Fruit fly (Drosophila melanogaster) whole organism, wandering third instar larva: ENCODE results near the gene Pcmt.

Source experiments
- CG32264 ChIP-seq: fragments of 200-800 bp; sonication (Bioruptor generic); optimal IDR thresholded peaks from 2 replicates; lab custom pipeline; 2016; ENCODE audit warnings: missing biosample characterization, missing genetic modification characterization
- Dif ChIP-seq: fragments of 200-275, 200-300 bp; sonication (Bioruptor generic); optimal IDR thresholded peaks from 2 replicates; lab custom pipeline; 2018; ENCODE audit warnings: missing biosample characterization, missing genetic modification characterization; ENCODE audit not compliant: partially characterized antibody
- Mio ChIP-seq: sonication (Bioruptor generic); optimal IDR thresholded peaks from 2 replicates; lab custom pipeline; 2016; ENCODE audit warnings: missing biosample characterization, missing genetic modification characterization
- Myc ChIP-seq: fragments of >200 bp; optimal IDR thresholded peaks from 2 replicates; lab custom pipeline; 2017
- N ChIP-seq: fragments of >200 bp; optimal IDR thresholded peaks from 2 replicates; lab custom pipeline; 2018; ENCODE audit warnings: missing biosample characterization, missing external identifiers, missing genetic modification characterization
- br ChIP-seq: fragments of 200-800 bp; sonication (Bioruptor generic); optimal IDR thresholded peaks from 2 replicates; lab custom pipeline; 2016; ENCODE audit warnings: missing biosample characterization, missing genetic modification characterization
- dmrt93B ChIP-seq: fragments of 200-800 bp; sonication (Bioruptor generic); optimal IDR thresholded peaks from 2 replicates; lab custom pipeline; 2018; ENCODE audit warnings: missing biosample characterization, mild to moderate bottlenecking, missing genetic modification characterization
- dsf ChIP-seq: sonication (Bioruptor generic); optimal IDR thresholded peaks from 2 replicates; lab custom pipeline; 2016; ENCODE audit warnings: missing biosample characterization, missing genetic modification characterization, borderline replicate concordance
- ey ChIP-seq: fragments of 200-800 bp; sonication (Bioruptor generic); optimal IDR thresholded peaks from 2 replicates; lab custom pipeline; 2016; ENCODE audit warnings: missing biosample characterization, missing genetic modification characterization
- pan ChIP-seq: fragments of >200 bp; optimal IDR thresholded peaks from 2 replicates; lab custom pipeline; 2017
- rgr ChIP-seq: fragments of 200-800 bp; sonication (Bioruptor generic); optimal IDR thresholded peaks from 3 replicates; lab custom pipeline; 2016; ENCODE audit warnings: missing biosample characterization, mild to moderate bottlenecking, missing genetic modification characterization
- tai ChIP-seq: sonication (Bioruptor generic); optimal IDR thresholded peaks from 2 replicates; lab custom pipeline; 2016; ENCODE audit warnings: missing biosample characterization, missing genetic modification characterization

- no peak for TF ChIP-seq dmrt93B (GFP tag; lab: Kevin White, UChicago)
- TF ChIP-seq Myc (lab: Kevin White, UChicago), result no peak
- TF ChIP-seq Dif (GFP tag; lab: Kevin White, UChicago), result no peak
- no peak for TF ChIP-seq pan (lab: Kevin White, UChicago)
- no peak for TF ChIP-seq CG32264
- no peak for TF ChIP-seq dsf (GFP tag; lab: Kevin White, UChicago)
- no peak for TF ChIP-seq tai (GFP tag; lab: Kevin White, UChicago)
- TF ChIP-seq br, result no peak
- no peak for TF ChIP-seq N
- no peak for TF ChIP-seq ey (GFP tag; lab: Kevin White, UChicago)
- TF ChIP-seq Mio (GFP tag; lab: Kevin White, UChicago), result no peak
- TF ChIP-seq rgr (GFP tag; lab: Kevin White, UChicago), result no peak
Observed at dm6 chr3R:5592009-5592572, 38.0 kb upstream of the Pcmt start.
